Worm (Caenorhabditis elegans) whole organism, mixed stage, embryonic: Measurements from ENCODE around the gene K04C2.2.

Experiments used
- M03D4.4 ChIP-seq: sonication (generic microtip); optimal IDR thresholded peaks from 2 replicates; lab custom pipeline; 2017; ENCODE audit warnings: mild to moderate bottlenecking, missing genetic modification characterization, missing compliant biosample characterization
- bed-3 ChIP-seq: fragments of 200-800 bp; sonication (Bioruptor generic); optimal IDR thresholded peaks from 3 replicates; lab custom pipeline; 2018; ENCODE audit warnings: mild to moderate bottlenecking, missing genetic modification characterization, moderate library complexity, missing compliant biosample characterization
- blmp-1 ChIP-seq: fragments of 150-350 bp; optimal IDR thresholded peaks from 2 replicates; lab custom pipeline; 2014; ENCODE audit warnings: missing biosample characterization, missing genetic modification characterization
- ceh-39 ChIP-seq: fragments of 150-350 bp; optimal IDR thresholded peaks from 2 replicates; lab custom pipeline; 2014; ENCODE audit warnings: missing biosample characterization, missing genetic modification characterization
- ceh-83 ChIP-seq: fragments of 200-800 bp; sonication (Bioruptor generic); optimal IDR thresholded peaks from 2 replicates; lab custom pipeline; 2018; ENCODE audit warnings: mild to moderate bottlenecking, missing genetic modification characterization, missing compliant biosample characterization
- ces-1 ChIP-seq: fragments of 150-350 bp; optimal IDR thresholded peaks from 2 replicates; lab custom pipeline; 2014; ENCODE audit warnings: missing biosample characterization, missing genetic modification reagents, missing genetic modification characterization
- drap-1 ChIP-seq: fragments of 200-800 bp; sonication (Bioruptor generic); optimal IDR thresholded peaks from 3 replicates; lab custom pipeline; 2018; ENCODE audit warnings: mild to moderate bottlenecking, missing genetic modification characterization, missing compliant biosample characterization
- elt-1 ChIP-seq: sonication (generic microtip); optimal IDR thresholded peaks from 2 replicates; lab custom pipeline; 2017; ENCODE audit warnings: missing genetic modification characterization, mild to moderate bottlenecking, missing compliant biosample characterization, antibody characterized with exemption, moderate library complexity, borderline replicate concordance; ENCODE audit not compliant: insufficient read depth
- elt-3 ChIP-seq: fragments of 150-350 bp; optimal IDR thresholded peaks from 2 replicates; lab custom pipeline; 2014; ENCODE audit warnings: missing biosample characterization, missing genetic modification characterization
- ham-2 ChIP-seq: fragments of 200-800 bp; sonication (Bioruptor generic); optimal IDR thresholded peaks from 2 replicates; lab custom pipeline; 2018; ENCODE audit warnings: mild to moderate bottlenecking, missing genetic modification characterization, missing compliant biosample characterization
- hlh-1 ChIP-seq: fragments of 150-350 bp; optimal IDR thresholded peaks from 2 replicates; lab custom pipeline; 2014; ENCODE audit warnings: missing biosample characterization, missing genetic modification reagents, missing genetic modification characterization
- lin-13 ChIP-seq: fragments of 150-350 bp; optimal IDR thresholded peaks from 2 replicates; lab custom pipeline; 2014; ENCODE audit warnings: missing biosample characterization, missing genetic modification characterization
- lin-32 ChIP-seq: fragments of 200-800 bp; sonication (Bioruptor generic); optimal IDR thresholded peaks from 2 replicates; lab custom pipeline; 2018; ENCODE audit warnings: mild to moderate bottlenecking, missing genetic modification characterization, missing compliant biosample characterization
- lsy-2 ChIP-seq: fragments of 150-350 bp; optimal IDR thresholded peaks from 2 replicates; lab custom pipeline; 2014; ENCODE audit warnings: missing biosample characterization, missing genetic modification characterization
- mab-5 ChIP-seq: fragments of 150-350 bp; optimal IDR thresholded peaks from 2 replicates; lab custom pipeline; 2014; ENCODE audit warnings: missing biosample characterization, missing genetic modification characterization
- mep-1 ChIP-seq: fragments of 150-350 bp; optimal IDR thresholded peaks from 2 replicates; lab custom pipeline; 2017; ENCODE audit warnings: missing biosample characterization, missing genetic modification reagents, missing genetic modification characterization, inconsistent platforms
- mls-2 ChIP-seq: sonication (generic microtip); optimal IDR thresholded peaks from 2 replicates; lab custom pipeline; 2016; ENCODE audit warnings: mild to moderate bottlenecking, missing genetic modification characterization, moderate library complexity, missing compliant biosample characterization
- nhr-2 ChIP-seq: fragments of 150-350 bp; optimal IDR thresholded peaks from 2 replicates; lab custom pipeline; 2014; ENCODE audit warnings: missing biosample characterization, missing genetic modification characterization
- nhr-28 ChIP-seq: fragments of 150-350 bp; optimal IDR thresholded peaks from 2 replicates; lab custom pipeline; 2014; ENCODE audit warnings: missing biosample characterization, missing genetic modification characterization
- nhr-76 ChIP-seq: sonication (generic microtip); optimal IDR thresholded peaks from 2 replicates; lab custom pipeline; 2017; ENCODE audit warnings: missing biosample characterization, missing genetic modification characterization
- pha-4 ChIP-seq: fragments of 150-350 bp; optimal IDR thresholded peaks from 2 replicates; lab custom pipeline; 2018; ENCODE audit warnings: missing biosample characterization, missing genetic modification reagents, missing genetic modification characterization
- sem-2 ChIP-seq: fragments of 200-800 bp; sonication (Bioruptor generic); optimal IDR thresholded peaks from 2 replicates; lab custom pipeline; 2018; ENCODE audit warnings: mild to moderate bottlenecking, missing genetic modification characterization, missing compliant biosample characterization
- snpc-4 ChIP-seq: fragments of 150-350 bp; optimal IDR thresholded peaks from 2 replicates; lab custom pipeline; 2014; ENCODE audit warnings: missing biosample characterization, missing genetic modification characterization
- sptf-1 ChIP-seq: sonication (generic microtip); optimal IDR thresholded peaks from 2 replicates; lab custom pipeline; 2017; ENCODE audit warnings: mild to moderate bottlenecking, missing genetic modification characterization, moderate library complexity, missing compliant biosample characterization
- tbx-8 ChIP-seq: fragments of 200-800 bp; sonication (Bioruptor generic); optimal IDR thresholded peaks from 2 replicates; lab custom pipeline; 2018; ENCODE audit warnings: mild to moderate bottlenecking, missing genetic modification characterization, moderate library complexity, missing compliant biosample characterization
- unc-120 ChIP-seq: sonication (generic microtip); optimal IDR thresholded peaks from 2 replicates; lab custom pipeline; 2017; ENCODE audit warnings: missing genetic modification characterization, missing compliant biosample characterization; ENCODE audit not compliant: poor library complexity, severe bottlenecking
- unc-39 ChIP-seq: fragments of 150-350 bp; optimal IDR thresholded peaks from 2 replicates; lab custom pipeline; 2014; ENCODE audit warnings: missing biosample characterization, missing genetic modification characterization
- zip-8 ChIP-seq: fragments of 150-350 bp; optimal IDR thresholded peaks from 2 replicates; lab custom pipeline; 2014; ENCODE audit warnings: missing biosample characterization, missing genetic modification characterization

The K04C2.2 gene

ce11 chrIII:6859482-6859881, 30.1 kb upstream of the K04C2.2 start, which contains the start of gene clec-158:
TSS of gene clec-158 (minus strand) at chrIII:6859582.
- no peak for TF ChIP-seq lsy-2 (tag; lab: Kevin White, UChicago)
- TF ChIP-seq sptf-1 (tag; lab: Kevin White, UChicago), result no peak
- no peak for TF ChIP-seq lin-13 (tag; lab: Kevin White, UChicago)
- TF ChIP-seq drap-1 (GFP tag; lab: Kevin White, UChicago), result no peak
- TF ChIP-seq ham-2 (GFP tag; lab: Kevin White, UChicago), result no peak
- TF ChIP-seq ceh-83 (GFP tag; lab: Kevin White, UChicago), result no peak
- no peak for TF ChIP-seq ces-1 (GFP tag; lab: Kevin White, UChicago)
- TF ChIP-seq mep-1 (tag; lab: Kevin White, UChicago), result no peak
- TF ChIP-seq M03D4.4 (tag; lab: Kevin White, UChicago), result no peak
- no peak for TF ChIP-seq hlh-1 (tag; lab: Kevin White, UChicago)
- no peak for TF ChIP-seq nhr-76 (tag; lab: Kevin White, UChicago)
- TF ChIP-seq zip-8 (tag; lab: Kevin White, UChicago), result no peak
- TF ChIP-seq unc-39 (tag; lab: Kevin White, UChicago), result no peak
- no peak for TF ChIP-seq lin-32
- no peak for TF ChIP-seq tbx-8 (GFP tag; lab: Kevin White, UChicago)
- no peak for TF ChIP-seq bed-3 (GFP tag; lab: Kevin White, UChicago)
- no peak for TF ChIP-seq sem-2 (GFP tag; lab: Kevin White, UChicago)
- TF ChIP-seq ceh-39 (tag; lab: Kevin White, UChicago), result no peak
- no peak for TF ChIP-seq nhr-28 (tag; lab: Kevin White, UChicago)

- TF ChIP-seq M03D4.4 (tag; lab: Kevin White, UChicago), result no peak
- peak; percentile 47 for TF ChIP-seq blmp-1 (tag; lab: Kevin White, UChicago)
These were observed 25.7 kb upstream of the K04C2.2 start, which contains the start of gene sma-3 for ce11 chrIII:6863901-6864300. TSS of gene sma-3 (minus strand) at chrIII:6863968.

- peak; percentile 85 for TF ChIP-seq unc-120 (tag; lab: Kevin White, UChicago)
- TF ChIP-seq lsy-2 (tag; lab: Kevin White, UChicago), result peak; percentile 48
- TF ChIP-seq ceh-83 (GFP tag; lab: Kevin White, UChicago), result no peak
- peak; percentile 11 for TF ChIP-seq lin-13 (tag; lab: Kevin White, UChicago)
- peak; percentile 58 for TF ChIP-seq mep-1 (tag; lab: Kevin White, UChicago)
- TF ChIP-seq, all 35 proteins: peak for 4
These were observed 20.3 kb upstream of the K04C2.2 start, which contains the start of the genes cra-1 and kbp-1 for ce11 chrIII:6869268-6869667. TSS of gene cra-1 (minus strand) at chrIII:6869460. TSS of gene kbp-1 (plus strand) at chrIII:6869633.

ce11 chrIII:6869996-6870395, 19.6 kb upstream of the K04C2.2 start, which contains the start of gene K04C2.8:
TSS of gene K04C2.8 (plus strand) at chrIII:6870296.
- TF ChIP-seq lin-13 (tag; lab: Kevin White, UChicago) (no peak), blmp-1 (tag; lab: Kevin White, UChicago) (no peak), ceh-39 (tag; lab: Kevin White, UChicago) (no peak), mep-1 (tag; lab: Kevin White, UChicago) (no peak), elt-1 (no peak), hlh-1 (tag; lab: Kevin White, UChicago) (no peak), ces-1 (GFP tag; lab: Kevin White, UChicago) (no peak), elt-3 (tag; lab: Kevin White, UChicago) (no peak)

- no peak for TF ChIP-seq drap-1 (GFP tag; lab: Kevin White, UChicago)
- no peak for TF ChIP-seq blmp-1 (tag; lab: Kevin White, UChicago)
- TF ChIP-seq mls-2 (tag; lab: Kevin White, UChicago), result no peak
- no peak for TF ChIP-seq snpc-4
- no peak for TF ChIP-seq elt-3 (tag; lab: Kevin White, UChicago)
These were observed 18.5 kb upstream of the K04C2.2 start for ce11 chrIII:6871067-6871466.

- TF ChIP-seq hlh-1 (tag; lab: Kevin White, UChicago) (peak; percentile 52), mab-5 (tag; lab: Kevin White, UChicago) (no peak), nhr-2 (peak; percentile 46), pha-4 (tag; lab: Kevin White, UChicago) (no peak)
These were observed 17.9 kb upstream of the K04C2.2 start for ce11 chrIII:6871668-6872067.
